Worm (Caenorhabditis elegans) whole organism, young adult: Measurements from ENCODE around the gene set-3.

Experiments
- ama-1 ChIP-seq, 3 experiments: fragments of 150-350 bp in 1 of 3; sonication (generic microtip) in 2 of 3; optimal IDR thresholded peaks; 2 replicates each; lab custom pipeline; 2014 to 2018; ENCODE audit warnings: missing biosample characterization in 2 of 3, missing genetic modification characterization in 2 of 3, missing genetic modification reagents in 2 of 3
- ceh-91 ChIP-seq: fragments of 200-800 bp; sonication (Bioruptor generic); IDR thresholded peaks from 2 replicates; pipeline ENCODE4 v1.3.6; 2022; ENCODE audit warnings: missing genetic modification reagents, missing genetic modification characterization, missing compliant biosample characterization
- die-1 ChIP-seq: sonication (generic microtip); optimal IDR thresholded peaks from 2 replicates; lab custom pipeline; 2016; ENCODE audit warnings: missing genotype, mild to moderate bottlenecking, missing genetic modification characterization, missing compliant biosample characterization
- lsy-27 ChIP-seq: sonication (generic microtip); optimal IDR thresholded peaks from 2 replicates; lab custom pipeline; 2017; ENCODE audit warnings: missing genetic modification characterization, mild to moderate bottlenecking, missing compliant biosample characterization, antibody characterized with exemption, missing genotype, borderline replicate concordance; ENCODE audit not compliant: insufficient read depth

- TF ChIP-seq lsy-27 (no peak), ama-1 (optimal IDR thresholded peaks at IDR 0.05; lab: Kevin White, UChicago) (no peak), ama-1 (GFP tag; optimal IDR thresholded peaks at IDR 0.05; lab: Kevin White, UChicago) (no peak), ceh-91 (GFP tag; lab: Robert Waterston, UW) (no peak), die-1 (tag; lab: Kevin White, UChicago) (no peak)
Observed at ce11 chrIII:9685959-9686358, 8.4 kb downstream of the set-3 start, which contains the start of gene C07A9.10.
